ENCODE assay signal across 3 fruit fly cellular contexts in the genomic region with DNA sequence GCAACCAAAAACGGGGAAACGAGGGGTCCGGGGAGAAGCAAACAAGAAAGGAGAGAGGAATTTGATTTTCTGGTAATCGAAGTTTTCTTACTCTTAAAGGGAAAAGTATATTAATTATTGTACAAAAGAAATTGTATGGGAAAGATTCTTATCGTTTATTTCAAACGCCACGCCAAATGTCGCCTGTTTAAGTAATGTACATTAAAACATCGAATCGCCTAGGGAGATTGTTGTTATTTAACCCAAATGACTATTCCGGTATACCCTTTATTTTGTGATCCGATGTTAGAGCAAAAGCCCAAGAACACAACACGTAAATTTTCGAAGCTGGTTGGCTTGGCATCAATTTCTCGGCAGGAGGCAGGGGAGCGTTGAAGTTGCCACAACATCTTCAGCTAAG.
TF ChIP-seq lines count a peak whose summit lies in the region.

No protein-coding gene starts in this region.

TF ChIP-seq in whole organism, embryonic, 481 proteins besides CTCF, POLR2A, EP300 and RAD21 (continued from another document):
- TF ChIP-seq CG2712 (tag; optimal IDR thresholded peaks at IDR 0.05; lab: Kevin White, UChicago) (peak; percentile 53), D19A (tag; optimal IDR thresholded peaks at IDR 0.05; lab: Kevin White, UChicago) (peak; percentile 96), lola (GFP tag; optimal IDR thresholded peaks at IDR 0.05; lab: Kevin White, UChicago) (peak in 1 of 3 experiments; percentile 34), CG17612 (GFP tag; IDR thresholded peaks at IDR 0.05; lab: Robert Waterston, UW) (no peak), CG4424 (GFP tag; optimal IDR thresholded peaks at IDR 0.05; lab: Kevin White, UChicago) (peak; percentile 8), CG17361 (GFP tag; IDR thresholded peaks at IDR 0.05; lab: Robert Waterston, UW) (0 out of 3 replicates have a peak, but pooled peaks have one; percentile 23), CG15601 (tag; optimal IDR thresholded peaks at IDR 0.05; lab: Kevin White, UChicago) (peak; percentile 6), Poxn (GFP tag; IDR thresholded peaks at IDR 0.05; lab: Robert Waterston, UW) (no peak), Drgx (GFP tag; IDR thresholded peaks at IDR 0.05; lab: Robert Waterston, UW) (peak; percentile 68), lbe (GFP tag; optimal IDR thresholded peaks at IDR 0.05; lab: Kevin White, UChicago) (peak; percentile 88), Med (GFP tag; lab: Kevin White, UChicago) (peak; percentile 46), dm (GFP tag; optimal IDR thresholded peaks at IDR 0.05; lab: Kevin White, UChicago) (no peak), lilli (GFP tag; optimal IDR thresholded peaks at IDR 0.05; lab: Kevin White, UChicago) (no peak), CG17829 (tag; optimal IDR thresholded peaks at IDR 0.05; lab: Kevin White, UChicago) (peak; percentile 22), fd96Cb (tag; optimal IDR thresholded peaks at IDR 0.05; lab: Kevin White, UChicago) (peak; percentile 2), Xrp1 (GFP tag; IDR thresholded peaks at IDR 0.05; lab: Robert Waterston, UW) (peak; percentile 63), CG6683 (GFP tag; optimal IDR thresholded peaks at IDR 0.05; lab: Kevin White, UChicago) (no peak), CG14710 (tag; optimal IDR thresholded peaks at IDR 0.05; lab: Kevin White, UChicago) (peak; percentile 17), CG10267 (tag; optimal IDR thresholded peaks at IDR 0.05; lab: Kevin White, UChicago) (peak; percentile 31), phol (tag; optimal IDR thresholded peaks at IDR 0.05; lab: Kevin White, UChicago) (peak; percentile 22), gem (tag; optimal IDR thresholded peaks at IDR 0.05; lab: Kevin White, UChicago) (peak; percentile 29)

TF ChIP-seq in whole organism, prepupa, 60 proteins besides CTCF, POLR2A, EP300 and RAD21 (continued from another document):
- TF ChIP-seq Hr38 (GFP tag; optimal IDR thresholded peaks at IDR 0.05; lab: Kevin White, UChicago) (no peak), dsx (GFP tag; optimal IDR thresholded peaks at IDR 0.05; lab: Kevin White, UChicago; ENCODE audit: poor library complexity, severe bottlenecking) (peak; percentile 75), CG11294 (GFP tag; IDR thresholded peaks at IDR 0.05; lab: Robert Waterston, UW) (peak; percentile 36; the same call in 1 of the 2 replicates), CG11902 (GFP tag; optimal IDR thresholded peaks at IDR 0.05; lab: Kevin White, UChicago) (peak; percentile 66), CG6808 (GFP tag; optimal IDR thresholded peaks at IDR 0.05; lab: Kevin White, UChicago) (peak; percentile 88), CG32006 (GFP tag; optimal IDR thresholded peaks at IDR 0.05; lab: Kevin White, UChicago) (peak; percentile 79), svp (GFP tag; lab: Kevin White, UChicago) (peak; percentile 96), CG3032 (tag; optimal IDR thresholded peaks at IDR 0.05; lab: Kevin White, UChicago) (peak; percentile 92), salr (GFP tag; optimal IDR thresholded peaks at IDR 0.05; lab: Kevin White, UChicago) (peak; percentile 65 to 78), Sox102F (GFP tag; optimal IDR thresholded peaks at IDR 0.05; lab: Kevin White, UChicago) (peak; percentile 90), pdm3 (GFP tag; optimal IDR thresholded peaks at IDR 0.05; lab: Kevin White, UChicago) (peak; percentile 86), vri (GFP tag; optimal IDR thresholded peaks at IDR 0.05; lab: Kevin White, UChicago) (peak; percentile 91), Met (GFP tag; optimal IDR thresholded peaks at IDR 0.05; lab: Kevin White, UChicago) (peak; percentile 94), net (GFP tag; optimal IDR thresholded peaks at IDR 0.05; lab: Kevin White, UChicago) (peak; percentile 67), CG6792 (GFP tag; optimal IDR thresholded peaks at IDR 0.05; lab: Kevin White, UChicago) (peak; percentile 84), CG16779 (tag; optimal IDR thresholded peaks at IDR 0.05; lab: Kevin White, UChicago) (peak; percentile 51), CG6163 (GFP tag; IDR thresholded peaks at IDR 0.05; lab: Robert Waterston, UW) (peak; percentile 87), Sox15 (GFP tag; optimal IDR thresholded peaks at IDR 0.05; lab: Kevin White, UChicago) (peak; percentile 67), cyc (GFP tag; optimal IDR thresholded peaks at IDR 0.05; lab: Kevin White, UChicago) (peak; percentile 92), CG9139 (GFP tag; optimal IDR thresholded peaks at IDR 0.05; lab: Kevin White, UChicago) (peak; percentile 50), CG8632 (GFP tag; optimal IDR thresholded peaks at IDR 0.05; lab: Kevin White, UChicago) (peak; percentile 68), dac (GFP tag; optimal IDR thresholded peaks at IDR 0.05; lab: Kevin White, UChicago) (peak; percentile 17), Eip78C (GFP tag; lab: Kevin White, UChicago) (peak; percentile 95), topi (GFP tag; optimal IDR thresholded peaks at IDR 0.05; lab: Kevin White, UChicago) (peak; percentile 93), CG6276 (GFP tag; optimal IDR thresholded peaks at IDR 0.05; lab: Kevin White, UChicago) (peak; percentile 57), fd85E (GFP tag; optimal IDR thresholded peaks at IDR 0.05; lab: Kevin White, UChicago) (peak; percentile 20), Hr39 (GFP tag; optimal IDR thresholded peaks at IDR 0.05; lab: Kevin White, UChicago) (peak; percentile 94), fkh (GFP tag; optimal IDR thresholded peaks at IDR 0.05; lab: Kevin White, UChicago) (no peak), CG4318 (GFP tag; optimal IDR thresholded peaks at IDR 0.05; lab: Kevin White, UChicago) (peak; percentile 34), CG7368 (GFP tag; optimal IDR thresholded peaks at IDR 0.05; lab: Kevin White, UChicago) (peak; percentile 72), spab (GFP tag; optimal IDR thresholded peaks at IDR 0.05; lab: Kevin White, UChicago) (peak; percentile 84), Lpt (GFP tag; optimal IDR thresholded peaks at IDR 0.05; lab: Kevin White, UChicago) (peak; percentile 48), ss (GFP tag; optimal IDR thresholded peaks at IDR 0.05; lab: Kevin White, UChicago) (peak; percentile 71 to 78), Eip93F (GFP tag; optimal IDR thresholded peaks at IDR 0.05; lab: Kevin White, UChicago) (peak; percentile 88), CG6854 (GFP tag; optimal IDR thresholded peaks at IDR 0.05; lab: Kevin White, UChicago) (peak; percentile 72), CG3919 (GFP tag; optimal IDR thresholded peaks at IDR 0.05; lab: Kevin White, UChicago) (peak; percentile 88), Hr4 (GFP tag; optimal IDR thresholded peaks at IDR 0.05; lab: Kevin White, UChicago) (peak; percentile 62), fd59A (GFP tag; optimal IDR thresholded peaks at IDR 0.05; lab: Kevin White, UChicago) (peak; percentile 80)

TF ChIP-seq in whole organism, wandering third instar larva, 38 proteins besides CTCF, POLR2A, EP300 and RAD21 (continued from another document):
- TF ChIP-seq sv (GFP tag; optimal IDR thresholded peaks at IDR 0.05; lab: Kevin White, UChicago) (no peak), Hnf4 (GFP tag; optimal IDR thresholded peaks at IDR 0.05; lab: Kevin White, UChicago) (peak; percentile 90), CG9705 (GFP tag; optimal IDR thresholded peaks at IDR 0.05; lab: Kevin White, UChicago) (peak; percentile 85), ey (GFP tag; optimal IDR thresholded peaks at IDR 0.05; lab: Kevin White, UChicago) (peak; percentile 91), CG32264 (GFP tag; optimal IDR thresholded peaks at IDR 0.05; lab: Kevin White, UChicago) (peak; percentile 80), br (GFP tag; optimal IDR thresholded peaks at IDR 0.05; lab: Kevin White, UChicago) (peak; percentile 92), GATAd (GFP tag; optimal IDR thresholded peaks at IDR 0.05; lab: Kevin White, UChicago) (peak; percentile 10), CrebA (GFP tag; optimal IDR thresholded peaks at IDR 0.05; lab: Kevin White, UChicago; ENCODE audit: borderline replicate concordance) (peak; percentile 72), h (GFP tag; optimal IDR thresholded peaks at IDR 0.05; lab: Kevin White, UChicago) (peak; percentile 92), N (GFP tag; optimal IDR thresholded peaks at IDR 0.05; lab: Kevin White, UChicago) (no peak), OdsH (GFP tag; optimal IDR thresholded peaks at IDR 0.05; lab: Kevin White, UChicago) (peak; percentile 90)
